Worm (Caenorhabditis elegans): ENCODE results near the gene leo-1.

The leo-1 gene

ce11 chrIV:11337021-11337420 lies 7.9 kb upstream of the leo-1 start, which contains the start of gene F54E12.2 (continued):
- TF ChIP-seq F49E8.2 (tag; optimal IDR thresholded peaks at IDR 0.05; ENCODE audit: insufficient read depth) (peak; percentile 65), snpc-4 (GFP tag; optimal IDR thresholded peaks at IDR 0.05) (no peak), snpc-4 (tag; optimal IDR thresholded peaks at IDR 0.05) (peak in 2 of 4 experiments; percentile 18 to 31), athp-1 (tag; optimal IDR thresholded peaks at IDR 0.05) (peak; percentile 38), T26A5.8 (tag; optimal IDR thresholded peaks at IDR 0.05) (no peak), lag-1 (GFP tag; IDR thresholded peaks at IDR 0.05) (no peak), ztf-3 (GFP tag; optimal IDR thresholded peaks at IDR 0.05) (no peak), repo-1 (tag; optimal IDR thresholded peaks at IDR 0.05) (no peak), B0261.1 (tag; optimal IDR thresholded peaks at IDR 0.05) (no peak), hrde-1 (tag; optimal IDR thresholded peaks at IDR 0.05; ENCODE audit: borderline replicate concordance) (no peak)

- TF ChIP-seq lsl-1 (GFP tag; optimal IDR thresholded peaks at IDR 0.05) = no peak
- TF ChIP-seq nhr-179 (tag; optimal IDR thresholded peaks at IDR 0.05) = no peak
- TF ChIP-seq nfya-2 (GFP tag; IDR thresholded peaks at IDR 0.05) = no peak
- no peak for TF ChIP-seq unc-130 (GFP tag; optimal IDR thresholded peaks at IDR 0.05)
These were observed 7.0 kb upstream of the leo-1 start for ce11 chrIV:11336180-11336579.

- TF ChIP-seq hrde-1 (tag; optimal IDR thresholded peaks at IDR 0.05; ENCODE audit: borderline replicate concordance) (peak; percentile 45), nhr-80 (tag; optimal IDR thresholded peaks at IDR 0.05) (no peak), lin-54 (GFP tag; optimal IDR thresholded peaks at IDR 0.05) (peak; percentile 5), ama-1 (optimal IDR thresholded peaks at IDR 0.05) (no peak), ama-1 (GFP tag; optimal IDR thresholded peaks at IDR 0.05) (peak in 1 of 2 experiments; percentile 73)
These were observed 3.6 kb upstream of the leo-1 start, which contains the start of gene sart-3 for ce11 chrIV:11332751-11333150. Gene sart-3, minus strand, starts transcription at chrIV:11332969.

ce11 chrIV:11326939-11327565 lies 2.1 kb downstream of the leo-1 start, which contains the start of gene B0035.21:
Gene B0035.21, plus strand, starts transcription at chrIV:11327260.
- TF ChIP-seq madf-6 (GFP tag; IDR thresholded peaks at IDR 0.05) (peak; percentile 73), madf-3 (GFP tag; IDR thresholded peaks at IDR 0.05) (0 out of 2 replicates have a peak, but pooled peaks have one; percentile 50), ekl-4 (GFP tag; IDR thresholded peaks at IDR 0.05) (peak; percentile 38; the same call in 1 of the 2 replicates), attf-6 (GFP tag; IDR thresholded peaks at IDR 0.05) (peak; percentile 84), ztf-25 (GFP tag; IDR thresholded peaks at IDR 0.05) (0 out of 2 replicates have a peak, but pooled peaks have one; percentile 16), nhr-179 (tag; optimal IDR thresholded peaks at IDR 0.05) (no peak), snpc-1.3 (tag; optimal IDR thresholded peaks at IDR 0.05; ENCODE audit: insufficient read depth) (peak; percentile 7), unc-130 (GFP tag; optimal IDR thresholded peaks at IDR 0.05) (no peak), tlf-1 (GFP tag; optimal IDR thresholded peaks at IDR 0.05) (no peak), Y53G8AR.9 (GFP tag; conservative IDR thresholded peaks at IDR 0.05) (peak; percentile 76), aptf-3 (GFP tag; IDR thresholded peaks at IDR 0.05) (no peak), lin-26 (GFP tag; IDR thresholded peaks at IDR 0.05) (peak; percentile 87), cebp-1 (GFP tag; IDR thresholded peaks at IDR 0.05) (no peak), cebp-1 (tag; optimal IDR thresholded peaks at IDR 0.05) (peak; percentile 10), athp-1 (tag; optimal IDR thresholded peaks at IDR 0.05) (no peak), rcor-1 (GFP tag; IDR thresholded peaks at IDR 0.05) (peak; percentile 59; the same call in 1 of the 2 replicates), egl-44 (GFP tag; IDR thresholded peaks at IDR 0.05) (0 out of 2 replicates have a peak, but pooled peaks have one; percentile 43), lin-54 (GFP tag; optimal IDR thresholded peaks at IDR 0.05) (peak; percentile 27), hsf-1 (GFP tag; IDR thresholded peaks at IDR 0.05) (peak; percentile 64), him-1 (tag; optimal IDR thresholded peaks at IDR 0.05) (peak; percentile 81), F39B2.1 (GFP tag; IDR thresholded peaks at IDR 0.05) (peak; percentile 85), efl-1 (GFP tag; optimal IDR thresholded peaks at IDR 0.05) (no peak), Y79H2A.3 (GFP tag; conservative IDR thresholded peaks at IDR 0.05) (0 out of 2 replicates have a peak, but pooled peaks have one; percentile 73), hrde-1 (tag; optimal IDR thresholded peaks at IDR 0.05; ENCODE audit: borderline replicate concordance) (no peak), ZK185.1 (tag; optimal IDR thresholded peaks at IDR 0.05; ENCODE audit: poor library complexity, severe bottlenecking) (no peak), F33H1.4 (GFP tag; IDR thresholded peaks at IDR 0.05) (peak; percentile 22; the same call in 1 of the 2 replicates), hmg-1.2 (GFP tag; IDR thresholded peaks at IDR 0.05) (peak; percentile 23; the same call in 1 of the 2 replicates), B0019.2 (GFP tag; conservative IDR thresholded peaks at IDR 0.05) (0 out of 2 replicates have a peak, but pooled peaks have one; percentile 15), Y95B8A.8 (GFP tag; IDR thresholded peaks at IDR 0.05) (peak; percentile 70; the same call in 1 of the 2 replicates)

All from whole organism, young adult.